Worm (Caenorhabditis elegans) whole organism, late embryonic: ENCODE measurements around the gene che-12.
A peak's percentile ranks its signal among the peaks of the same experiment; 100 is the strongest.

ENCODE experiments used
- C08G9.2 ChIP-seq: sonication (generic microtip); optimal IDR thresholded peaks from 2 replicates; lab custom pipeline; 2016; ENCODE audit warnings: mild to moderate bottlenecking, missing genetic modification characterization, moderate library complexity, missing compliant biosample characterization
- C38D4.7 ChIP-seq: fragments of 200-800 bp; sonication (Bioruptor generic); optimal IDR thresholded peaks from 2 replicates; lab custom pipeline; 2018; ENCODE audit warnings: mild to moderate bottlenecking, missing genetic modification characterization, moderate library complexity, missing compliant biosample characterization
- F13H6.1 ChIP-seq: sonication (generic microtip); optimal IDR thresholded peaks from 2 replicates; lab custom pipeline; 2016; ENCODE audit warnings: missing genetic modification characterization, missing compliant biosample characterization
- K02D7.2 ChIP-seq: sonication (generic microtip); optimal IDR thresholded peaks from 2 replicates; lab custom pipeline; 2017; ENCODE audit warnings: mild to moderate bottlenecking, missing genetic modification characterization, missing compliant biosample characterization
- K09A11.1 ChIP-seq: sonication (generic microtip); optimal IDR thresholded peaks from 2 replicates; lab custom pipeline; 2017; ENCODE audit warnings: antibody characterized with exemption, mild to moderate bottlenecking, missing genetic modification characterization, missing compliant biosample characterization; ENCODE audit not compliant: insufficient read depth
- T23F11.4 ChIP-seq: fragments of 200-800 bp; sonication (Bioruptor generic); optimal IDR thresholded peaks from 2 replicates; lab custom pipeline; 2018; ENCODE audit warnings: mild to moderate bottlenecking, missing genetic modification characterization, missing compliant biosample characterization
- ceh-14 ChIP-seq: sonication (generic microtip); optimal IDR thresholded peaks from 2 replicates; lab custom pipeline; 2016; ENCODE audit warnings: missing genotype, missing genetic modification characterization, missing compliant biosample characterization
- ceh-19 ChIP-seq: fragments of 200-800 bp; sonication (Bioruptor generic); optimal IDR thresholded peaks from 2 replicates; lab custom pipeline; 2018; ENCODE audit warnings: mild to moderate bottlenecking, missing genetic modification characterization, missing compliant biosample characterization
- ceh-2 ChIP-seq: sonication (generic microtip); optimal IDR thresholded peaks from 2 replicates; lab custom pipeline; 2016; ENCODE audit warnings: missing genotype, missing genetic modification characterization, missing compliant biosample characterization
- ceh-22 ChIP-seq: sonication (generic microtip); optimal IDR thresholded peaks from 2 replicates; lab custom pipeline; 2017; ENCODE audit warnings: missing biosample characterization, missing genetic modification characterization
- ceh-24 ChIP-seq: sonication (generic microtip); optimal IDR thresholded peaks from 2 replicates; lab custom pipeline; 2016; ENCODE audit warnings: mild to moderate bottlenecking, missing genetic modification characterization, missing compliant biosample characterization
- ceh-30 ChIP-seq: fragments of 150-350 bp; optimal IDR thresholded peaks from 2 replicates; lab custom pipeline; 2014; ENCODE audit warnings: missing biosample characterization, missing genetic modification characterization
- ceh-34 ChIP-seq: sonication (generic microtip); optimal IDR thresholded peaks from 2 replicates; lab custom pipeline; 2016; ENCODE audit warnings: mild to moderate bottlenecking, missing genetic modification characterization, missing compliant biosample characterization
- ceh-45 ChIP-seq: fragments of 200-800 bp; sonication (Bioruptor generic); IDR thresholded peaks from 2 replicates; pipeline ENCODE4 v1.3.6; 2022; ENCODE audit warnings: missing genetic modification reagents, missing genetic modification characterization, missing compliant biosample characterization
- ceh-48 ChIP-seq: sonication (generic microtip); optimal IDR thresholded peaks from 2 replicates; lab custom pipeline; 2016; ENCODE audit warnings: missing genetic modification characterization, inconsistent platforms, missing compliant biosample characterization
- ceh-9 ChIP-seq: sonication (generic microtip); optimal IDR thresholded peaks from 2 replicates; lab custom pipeline; 2016; ENCODE audit warnings: mild to moderate bottlenecking, missing genetic modification characterization, inconsistent platforms, missing compliant biosample characterization
- che-1 ChIP-seq: sonication (generic microtip); optimal IDR thresholded peaks from 2 replicates; lab custom pipeline; 2016; ENCODE audit warnings: mild to moderate bottlenecking, missing genetic modification characterization, missing compliant biosample characterization
- dmd-4 ChIP-seq: sonication (generic microtip); optimal IDR thresholded peaks from 2 replicates; lab custom pipeline; 2016; ENCODE audit warnings: borderline replicate concordance, missing genetic modification characterization, missing compliant biosample characterization
- dve-1 ChIP-seq: sonication (generic microtip); optimal IDR thresholded peaks from 2 replicates; lab custom pipeline; 2017; ENCODE audit warnings: antibody characterized with exemption, mild to moderate bottlenecking, missing genetic modification characterization, missing compliant biosample characterization
- elt-2 ChIP-seq: sonication (generic microtip); optimal IDR thresholded peaks from 2 replicates; lab custom pipeline; 2016; ENCODE audit warnings: missing genetic modification reagents, missing genetic modification characterization, missing compliant biosample characterization
- ets-4 ChIP-seq: sonication (generic microtip); optimal IDR thresholded peaks from 2 replicates; lab custom pipeline; 2016; ENCODE audit warnings: missing genetic modification characterization, missing compliant biosample characterization
- eyg-1 ChIP-seq: sonication (generic microtip); optimal IDR thresholded peaks from 2 replicates; lab custom pipeline; 2016; ENCODE audit warnings: missing genotype, missing genetic modification characterization, missing compliant biosample characterization
- fax-1 ChIP-seq: sonication (generic microtip); optimal IDR thresholded peaks from 2 replicates; lab custom pipeline; 2016; ENCODE audit warnings: missing genotype, missing genetic modification characterization, missing compliant biosample characterization
- fkh-6 ChIP-seq: sonication (generic microtip); optimal IDR thresholded peaks from 2 replicates; lab custom pipeline; 2016; ENCODE audit warnings: missing genetic modification characterization, missing compliant biosample characterization
- gmeb-2 ChIP-seq: sonication (generic microtip); optimal IDR thresholded peaks from 2 replicates; lab custom pipeline; 2016; ENCODE audit warnings: missing genetic modification characterization, inconsistent platforms, missing compliant biosample characterization
- hlh-13 ChIP-seq: fragments of 200-800 bp; sonication (Bioruptor generic); optimal IDR thresholded peaks from 2 replicates; lab custom pipeline; 2018; ENCODE audit warnings: mild to moderate bottlenecking, missing genetic modification characterization, missing compliant biosample characterization
- hlh-15 ChIP-seq: sonication (generic microtip); optimal IDR thresholded peaks from 2 replicates; lab custom pipeline; 2016; ENCODE audit warnings: missing genetic modification characterization, missing compliant biosample characterization
- hlh-30 ChIP-seq: sonication (generic microtip); optimal IDR thresholded peaks from 2 replicates; lab custom pipeline; 2017; ENCODE audit warnings: antibody characterized with exemption, missing genetic modification characterization, missing compliant biosample characterization; ENCODE audit not compliant: insufficient read depth
- hlh-6 ChIP-seq: sonication (generic microtip); optimal IDR thresholded peaks from 2 replicates; lab custom pipeline; 2016; ENCODE audit warnings: missing genotype, missing genetic modification characterization, missing compliant biosample characterization
- hlh-8 ChIP-seq: sonication (generic microtip); optimal IDR thresholded peaks from 2 replicates; lab custom pipeline; 2016; ENCODE audit warnings: missing genotype, missing genetic modification characterization, missing compliant biosample characterization
- lim-6 ChIP-seq: sonication (generic microtip); optimal IDR thresholded peaks from 2 replicates; lab custom pipeline; 2016; ENCODE audit warnings: missing genetic modification characterization, missing compliant biosample characterization
- lin-11 ChIP-seq: fragments of 200-800 bp; sonication (Bioruptor generic); optimal IDR thresholded peaks from 2 replicates; lab custom pipeline; 2018; ENCODE audit warnings: mild to moderate bottlenecking, missing genetic modification characterization, missing compliant biosample characterization
- madf-2 ChIP-seq: sonication (generic microtip); optimal IDR thresholded peaks from 2 replicates; lab custom pipeline; 2017; ENCODE audit warnings: missing genetic modification characterization, missing compliant biosample characterization
- mec-3 ChIP-seq: sonication (generic microtip); optimal IDR thresholded peaks from 2 replicates; lab custom pipeline; 2016; ENCODE audit warnings: borderline replicate concordance, missing genetic modification characterization, missing compliant biosample characterization
- nhr-11 ChIP-seq: fragments of 150-350 bp; optimal IDR thresholded peaks from 2 replicates; lab custom pipeline; 2014; ENCODE audit warnings: missing biosample characterization, missing genetic modification characterization
- nhr-232 ChIP-seq: sonication (generic microtip); optimal IDR thresholded peaks from 2 replicates; lab custom pipeline; 2016; ENCODE audit warnings: missing genetic modification characterization, missing compliant biosample characterization
- npax-4 ChIP-seq: sonication (generic microtip); optimal IDR thresholded peaks from 2 replicates; lab custom pipeline; 2016; ENCODE audit warnings: missing genetic modification characterization, missing compliant biosample characterization
- pag-3 ChIP-seq: sonication (generic microtip); optimal IDR thresholded peaks from 2 replicates; lab custom pipeline; 2016; ENCODE audit warnings: missing compliant biosample characterization, missing genetic modification characterization, borderline replicate concordance
- pax-1 ChIP-seq: fragments of 150-350 bp; optimal IDR thresholded peaks from 2 replicates; lab custom pipeline; 2014; ENCODE audit warnings: missing biosample characterization, missing genetic modification characterization
- pha-2 ChIP-seq: sonication (generic microtip); optimal IDR thresholded peaks from 2 replicates; lab custom pipeline; 2017; ENCODE audit warnings: mild to moderate bottlenecking, missing genetic modification characterization, missing compliant biosample characterization
- pha-4 ChIP-seq: fragments of 150-350 bp; optimal IDR thresholded peaks from 2 replicates; lab custom pipeline; 2018; ENCODE audit warnings: missing biosample characterization, missing genetic modification reagents, missing genetic modification characterization
- pqm-1 ChIP-seq: sonication (generic microtip); optimal IDR thresholded peaks from 2 replicates; lab custom pipeline; 2016; ENCODE audit warnings: missing genetic modification characterization, missing compliant biosample characterization
- pros-1 ChIP-seq: fragments of 150-350 bp; optimal IDR thresholded peaks from 2 replicates; lab custom pipeline; 2014; ENCODE audit warnings: missing biosample characterization, missing genetic modification reagents, missing genetic modification characterization
- rnt-1 ChIP-seq: sonication (generic microtip); optimal IDR thresholded peaks from 2 replicates; lab custom pipeline; 2016; ENCODE audit warnings: missing genetic modification characterization, missing compliant biosample characterization
- sdc-2 ChIP-seq: sonication (generic microtip); optimal IDR thresholded peaks from 2 replicates; lab custom pipeline; 2016; ENCODE audit warnings: missing genotype, missing genetic modification characterization, missing compliant biosample characterization
- sox-2 ChIP-seq: fragments of 200-800 bp; sonication (Bioruptor generic); IDR thresholded peaks from 2 replicates; pipeline ENCODE4 v1.3.6; 2022; ENCODE audit warnings: missing genetic modification reagents, missing genetic modification characterization, missing compliant biosample characterization
- tbx-7 ChIP-seq: sonication (generic microtip); optimal IDR thresholded peaks from 2 replicates; lab custom pipeline; 2016; ENCODE audit warnings: missing genotype, missing genetic modification characterization, missing compliant biosample characterization
- unc-86 ChIP-seq: sonication (generic microtip); optimal IDR thresholded peaks from 2 replicates; lab custom pipeline; 2016; ENCODE audit warnings: missing genetic modification characterization, missing compliant biosample characterization
- ztf-16 ChIP-seq: sonication (generic microtip); optimal IDR thresholded peaks from 2 replicates; lab custom pipeline; 2017; ENCODE audit warnings: missing genetic modification characterization, missing compliant biosample characterization

che-12 gene

ce11 chrV:10307283-10307682, at the start of gene che-12:
che-12 (minus strand) TSS chrV:10307383.
- no peak for TF ChIP-seq ceh-19 (GFP tag; lab: Kevin White, UChicago)
- TF ChIP-seq C08G9.2 (tag; lab: Kevin White, UChicago) = no peak
- no peak for TF ChIP-seq madf-2 (tag; lab: Kevin White, UChicago)
- no peak for TF ChIP-seq pax-1 (tag; lab: Kevin White, UChicago)
- TF ChIP-seq ceh-24 = no peak

ce11 chrV:10355773-10356335, 48.7 kb upstream of the che-12 start, which contains the start of gene sluh-7:
sluh-7 (minus strand) TSS chrV:10355823.
- no peak for TF ChIP-seq K02D7.2 (tag; lab: Kevin White, UChicago)
- no peak for TF ChIP-seq madf-2 (tag; lab: Kevin White, UChicago)
- no peak for TF ChIP-seq lin-11 (tag; lab: Kevin White, UChicago)
- TF ChIP-seq gmeb-2 (tag; lab: Kevin White, UChicago) = no peak
- TF ChIP-seq hlh-13 (GFP tag; lab: Kevin White, UChicago) = no peak
- TF ChIP-seq hlh-6 = no peak
- no peak for TF ChIP-seq C38D4.7 (GFP tag; lab: Kevin White, UChicago)
- no peak for TF ChIP-seq npax-4 (tag; lab: Kevin White, UChicago)
- no peak for TF ChIP-seq ceh-22 (tag; lab: Kevin White, UChicago)
- peak; percentile 74 for TF ChIP-seq fax-1 (tag; lab: Kevin White, UChicago)
- TF ChIP-seq ets-4 = peak; percentile 90
- no peak for TF ChIP-seq ceh-9 (tag; lab: Kevin White, UChicago)
- peak; percentile 73 for TF ChIP-seq ceh-14 (tag; lab: Kevin White, UChicago)
- TF ChIP-seq pha-4 = no peak
- TF ChIP-seq mec-3 (tag; lab: Kevin White, UChicago) = peak; percentile 81
- TF ChIP-seq sox-2 (GFP tag; lab: Robert Waterston, UW) = no peak
- TF ChIP-seq pqm-1 (tag; lab: Kevin White, UChicago) = no peak
- TF ChIP-seq eyg-1 = peak; percentile 19
- TF ChIP-seq pros-1 (tag; lab: Kevin White, UChicago) = no peak
- no peak for TF ChIP-seq pag-3 (tag; lab: Kevin White, UChicago)
- TF ChIP-seq T23F11.4 (GFP tag; lab: Kevin White, UChicago) = no peak
- TF ChIP-seq tbx-7 (tag; lab: Kevin White, UChicago) = peak; percentile 93
- TF ChIP-seq elt-2 (tag; lab: Kevin White, UChicago) = peak; percentile 71
- no peak for TF ChIP-seq ceh-24
- peak; percentile 49 for TF ChIP-seq F13H6.1 (tag; lab: Kevin White, UChicago)
- TF ChIP-seq unc-86 = peak; percentile 68
- TF ChIP-seq nhr-232 = no peak
- peak; percentile 48 for TF ChIP-seq hlh-15 (tag; lab: Kevin White, UChicago)
- TF ChIP-seq hlh-8 (tag; lab: Kevin White, UChicago) = peak; percentile 91
- no peak for TF ChIP-seq ceh-48 (tag; lab: Kevin White, UChicago)
- peak; percentile 98 for TF ChIP-seq C08G9.2 (tag; lab: Kevin White, UChicago)
- peak; percentile 8 for TF ChIP-seq pha-2
- TF ChIP-seq lim-6 (tag; lab: Kevin White, UChicago) = peak; percentile 72
- no peak for TF ChIP-seq dve-1 (tag; lab: Kevin White, UChicago)
- TF ChIP-seq pax-1 (tag; lab: Kevin White, UChicago) = no peak
- peak; percentile 52 for TF ChIP-seq ceh-34 (tag; lab: Kevin White, UChicago)
- no peak for TF ChIP-seq nhr-11 (tag; lab: Kevin White, UChicago)
- TF ChIP-seq dmd-4 = no peak
- peak; percentile 79 for TF ChIP-seq fkh-6
- TF ChIP-seq ceh-45 (GFP tag; lab: Robert Waterston, UW) = no peak
- TF ChIP-seq hlh-30 (tag; lab: Kevin White, UChicago) = no peak
- peak; percentile 79 for TF ChIP-seq rnt-1 (tag; lab: Kevin White, UChicago)
- TF ChIP-seq ceh-30 = no peak
- no peak for TF ChIP-seq K09A11.1
- TF ChIP-seq che-1 = no peak
- peak; percentile 37 for TF ChIP-seq ztf-16 (tag; lab: Kevin White, UChicago)
- peak; percentile 96 for TF ChIP-seq ceh-2 (tag; lab: Kevin White, UChicago)
- peak; percentile 36 for TF ChIP-seq sdc-2 (tag; lab: Kevin White, UChicago)
